Worm (Caenorhabditis elegans): ENCODE measurements around the gene npr-32.

npr-32 gene

DNA sequence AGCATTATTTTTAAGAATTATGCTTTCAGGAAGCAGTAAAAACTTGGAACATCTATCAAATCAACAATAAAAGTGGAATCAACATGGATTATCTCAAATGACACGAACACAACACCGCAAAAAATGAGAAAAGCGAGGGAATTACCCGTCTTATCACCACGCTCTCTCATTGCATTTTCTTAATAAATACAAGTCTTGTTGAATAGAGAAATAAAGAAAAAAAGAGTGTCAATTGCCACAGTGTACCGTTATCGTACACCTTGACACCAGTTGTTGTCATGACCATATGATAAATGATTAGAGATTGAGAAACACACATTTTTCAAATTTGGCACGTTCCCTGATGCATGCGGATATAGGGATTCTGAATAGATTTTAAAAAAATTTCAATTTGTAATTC is 32.9 kb upstream of the npr-32 start (continued):
- TF ChIP-seq daf-8 (GFP tag; IDR thresholded peaks at IDR 0.05) = no peak
- peak; percentile 88 for TF ChIP-seq nhr-77 (tag; optimal IDR thresholded peaks at IDR 0.05)
- TF ChIP-seq tag-97 (GFP tag; IDR thresholded peaks at IDR 0.05) = no peak
- TF ChIP-seq mdl-1 (tag; optimal IDR thresholded peaks at IDR 0.05) = peak; percentile 20 to 79
- TF ChIP-seq zfp-2 (tag; optimal IDR thresholded peaks at IDR 0.05) = no peak
- no peak for TF ChIP-seq ceh-28 (tag; optimal IDR thresholded peaks at IDR 0.05)
- no peak for TF ChIP-seq nhr-10 (tag; optimal IDR thresholded peaks at IDR 0.05)
- TF ChIP-seq F10B5.3 (tag; optimal IDR thresholded peaks at IDR 0.05) = no peak
- no peak for TF ChIP-seq nhr-42 (GFP tag; IDR thresholded peaks at IDR 0.05)
- TF ChIP-seq vab-7 (GFP tag; IDR thresholded peaks at IDR 0.05) = no peak
- TF ChIP-seq ceh-20 (GFP tag; IDR thresholded peaks at IDR 0.05) = no peak
- TF ChIP-seq lir-3 (tag; optimal IDR thresholded peaks at IDR 0.05) = no peak
- TF ChIP-seq mxl-2 (GFP tag; conservative IDR thresholded peaks at IDR 0.05) = no peak
- TF ChIP-seq aha-1 (tag) = peak; percentile 90
- TF ChIP-seq D1046.2 (GFP tag; IDR thresholded peaks at IDR 0.05) = no peak
- peak; percentile 92 for TF ChIP-seq hlh-11 (tag; optimal IDR thresholded peaks at IDR 0.05)
- no peak for TF ChIP-seq ctbp-1 (GFP tag; IDR thresholded peaks at IDR 0.05)
- TF ChIP-seq mes-2 (tag; optimal IDR thresholded peaks at IDR 0.05; ENCODE audit: poor library complexity, severe bottlenecking) = peak; percentile 24
- no peak for TF ChIP-seq egl-43 (GFP tag; IDR thresholded peaks at IDR 0.05)
- TF ChIP-seq aly-2 (tag; optimal IDR thresholded peaks at IDR 0.05) = no peak
- no peak for TF ChIP-seq set-16 (GFP tag; IDR thresholded peaks at IDR 0.05)
- no peak for TF ChIP-seq Y48G9A.11 (GFP tag; IDR thresholded peaks at IDR 0.05)
- no peak for TF ChIP-seq spr-1 (tag; optimal IDR thresholded peaks at IDR 0.05)
- TF ChIP-seq ZK337.2 (GFP tag; IDR thresholded peaks at IDR 0.05) = no peak
- TF ChIP-seq dve-1 (tag; optimal IDR thresholded peaks at IDR 0.05; ENCODE audit: insufficient read depth) = peak; percentile 92
- no peak for TF ChIP-seq snpc-1.2 (GFP tag; IDR thresholded peaks at IDR 0.05)
- no peak for TF ChIP-seq mdt-29 (GFP tag; IDR thresholded peaks at IDR 0.05)
- TF ChIP-seq ztf-7 (tag; optimal IDR thresholded peaks at IDR 0.05) = peak; percentile 26
- no peak for TF ChIP-seq php-3 (GFP tag; IDR thresholded peaks at IDR 0.05)
- no peak for TF ChIP-seq nhr-25 (tag; optimal IDR thresholded peaks at IDR 0.05; ENCODE audit: borderline replicate concordance, insufficient read depth)
- TF ChIP-seq lin-15B (tag; optimal IDR thresholded peaks at IDR 0.05) = no peak
- no peak for TF ChIP-seq T20F7.1 (GFP tag; optimal IDR thresholded peaks at IDR 0.05)
- no peak for TF ChIP-seq lin-39 (tag; optimal IDR thresholded peaks at IDR 0.05)
- no peak for TF ChIP-seq dmd-8 (GFP tag; IDR thresholded peaks at IDR 0.05)
- TF ChIP-seq daf-12 (tag; optimal IDR thresholded peaks at IDR 0.05) = no peak
- TF ChIP-seq nhr-11 (tag; optimal IDR thresholded peaks at IDR 0.05) = no peak
- 0 out of 2 replicates have a peak, but pooled peaks have one; percentile 21 for TF ChIP-seq T26A8.4 (GFP tag; IDR thresholded peaks at IDR 0.05)
- TF ChIP-seq zag-1 (tag; optimal IDR thresholded peaks at IDR 0.05) = no peak
- peak; percentile 95 for TF ChIP-seq pqm-1 (tag; optimal IDR thresholded peaks at IDR 0.05)
- TF ChIP-seq nhr-237 (tag; optimal IDR thresholded peaks at IDR 0.05) = no peak
- no peak for TF ChIP-seq zfp-3 (GFP tag; conservative IDR thresholded peaks at IDR 0.05)
- TF ChIP-seq rbr-2 (tag; optimal IDR thresholded peaks at IDR 0.05) = no peak
- TF ChIP-seq nhr-6 (tag; optimal IDR thresholded peaks at IDR 0.05) = peak; percentile 31
- peak; percentile 92 for TF ChIP-seq nhr-28 (tag; optimal IDR thresholded peaks at IDR 0.05)
- TF ChIP-seq zip-2 (tag; optimal IDR thresholded peaks at IDR 0.05) = no peak
- TF ChIP-seq nhr-111 (GFP tag; optimal IDR thresholded peaks at IDR 0.05) = no peak
- peak; percentile 0 for TF ChIP-seq lin-13 (GFP tag; optimal IDR thresholded peaks at IDR 0.05)
- no peak for TF ChIP-seq egl-27 (tag; optimal IDR thresholded peaks at IDR 0.05)
- TF ChIP-seq hlh-30 (tag; optimal IDR thresholded peaks at IDR 0.05; ENCODE audit: insufficient read depth) = peak; percentile 59
- no peak for TF ChIP-seq dpl-1 (GFP tag; optimal IDR thresholded peaks at IDR 0.05)
- no peak for TF ChIP-seq ztf-11 (tag; optimal IDR thresholded peaks at IDR 0.05)
- TF ChIP-seq lim-7 (GFP tag; IDR thresholded peaks at IDR 0.05) = no peak
- no peak for TF ChIP-seq ceh-62 (tag; optimal IDR thresholded peaks at IDR 0.05)

Data from whole organism, L4 larva.